Worm (Caenorhabditis elegans): ENCODE data around the gene cri-2.

Gene cri-2

ce11 chrV:8230056-8230455 is 28.4 kb downstream of the cri-2 start (continued):
- TF ChIP-seq egrh-3 (GFP tag; IDR thresholded peaks at IDR 0.05) (no peak), nfyb-1 (GFP tag; IDR thresholded peaks at IDR 0.05) (no peak), die-1 (tag; optimal IDR thresholded peaks at IDR 0.05) (peak; percentile 56), repo-1 (tag; optimal IDR thresholded peaks at IDR 0.05) (no peak), Y79H2A.3 (GFP tag; conservative IDR thresholded peaks at IDR 0.05) (no peak), pha-4 (tag; optimal IDR thresholded peaks at IDR 0.05) (no peak), snpc-1.1 (tag; optimal IDR thresholded peaks at IDR 0.05; ENCODE audit: insufficient read depth) (peak; percentile 53), ztf-26 (tag; optimal IDR thresholded peaks at IDR 0.05) (no peak), egl-18 (GFP tag; IDR thresholded peaks at IDR 0.05) (no peak), lin-40 (tag; optimal IDR thresholded peaks at IDR 0.05) (no peak), hsf-1 (GFP tag; IDR thresholded peaks at IDR 0.05) (no peak), rec-8 (tag; optimal IDR thresholded peaks at IDR 0.05) (no peak), tlf-1 (GFP tag; optimal IDR thresholded peaks at IDR 0.05) (no peak), ztf-22 (GFP tag; optimal IDR thresholded peaks at IDR 0.05) (no peak), F33H1.4 (GFP tag; IDR thresholded peaks at IDR 0.05) (no peak), C17E4.6 (GFP tag; IDR thresholded peaks at IDR 0.05) (no peak), nhr-90 (tag; optimal IDR thresholded peaks at IDR 0.05) (peak; percentile 65), ceh-58 (GFP tag; IDR thresholded peaks at IDR 0.05) (no peak), nhr-27 (tag; optimal IDR thresholded peaks at IDR 0.05) (no peak), tbp1 (GFP tag; optimal IDR thresholded peaks at IDR 0.05) (peak; percentile 91), F52B5.7 (tag; optimal IDR thresholded peaks at IDR 0.05) (no peak), ccch-3 (GFP tag; optimal IDR thresholded peaks at IDR 0.05) (no peak), nhr-120 (GFP tag; IDR thresholded peaks at IDR 0.05) (no peak), aptf-2 (GFP tag; conservative IDR thresholded peaks at IDR 0.05) (no peak), sptf-2 (GFP tag; optimal IDR thresholded peaks at IDR 0.05) (no peak), ztf-18 (tag; optimal IDR thresholded peaks at IDR 0.05) (peak; percentile 26), T26A5.8 (tag; optimal IDR thresholded peaks at IDR 0.05) (no peak), ceh-91 (GFP tag; IDR thresholded peaks at IDR 0.05) (no peak), snpc-1.3 (tag; optimal IDR thresholded peaks at IDR 0.05; ENCODE audit: insufficient read depth) (no peak), F22D6.2 (tag; optimal IDR thresholded peaks at IDR 0.05) (no peak), hmg-1.2 (GFP tag; IDR thresholded peaks at IDR 0.05) (peak; percentile 50; the same call in 1 of the 2 replicates), hlh-26 (GFP tag; conservative IDR thresholded peaks at IDR 0.05) (no peak), tbx-9 (tag; optimal IDR thresholded peaks at IDR 0.05; ENCODE audit: borderline replicate concordance) (no peak), gei-17 (GFP tag; optimal IDR thresholded peaks at IDR 0.05) (no peak), lin-35 (GFP tag; optimal IDR thresholded peaks at IDR 0.05) (no peak), Y53F4B.3 (GFP tag; IDR thresholded peaks at IDR 0.05) (no peak), bed-2 (GFP tag; IDR thresholded peaks at IDR 0.05) (no peak), nfya-2 (GFP tag; IDR thresholded peaks at IDR 0.05) (no peak), dpl-1 (GFP tag; optimal IDR thresholded peaks at IDR 0.05) (no peak), let-607 (tag; optimal IDR thresholded peaks at IDR 0.05) (no peak)

ce11 chrV:8235331-8235730 is 33.7 kb downstream of the cri-2 start:
- TF ChIP-seq egrh-3 (GFP tag; IDR thresholded peaks at IDR 0.05) = 0 out of 2 replicates have a peak, but pooled peaks have one; percentile 31
- TF ChIP-seq zfh-2 (GFP tag; conservative IDR thresholded peaks at IDR 0.05) = no peak
- no peak for TF ChIP-seq sdz-38 (tag; optimal IDR thresholded peaks at IDR 0.05)
- TF ChIP-seq attf-3 (GFP tag; conservative IDR thresholded peaks at IDR 0.05) = no peak
- TF ChIP-seq F33H1.4 (GFP tag; IDR thresholded peaks at IDR 0.05) = peak; percentile 18; the same call in 1 of the 2 replicates
- TF ChIP-seq nhr-90 (tag; optimal IDR thresholded peaks at IDR 0.05) = peak; percentile 66
- no peak for TF ChIP-seq Y53G8AR.9 (GFP tag; conservative IDR thresholded peaks at IDR 0.05)
- TF ChIP-seq ztf-18 (tag; optimal IDR thresholded peaks at IDR 0.05) = peak; percentile 43
- peak; percentile 34 for TF ChIP-seq snpc-3.4 (tag; optimal IDR thresholded peaks at IDR 0.05)
- TF ChIP-seq C17E4.6 (GFP tag; IDR thresholded peaks at IDR 0.05) = no peak
- TF ChIP-seq attf-6 (GFP tag; IDR thresholded peaks at IDR 0.05) = 0 out of 2 replicates have a peak, but pooled peaks have one; percentile 29
- no peak for TF ChIP-seq lin-35 (GFP tag; optimal IDR thresholded peaks at IDR 0.05)
- TF ChIP-seq K12H6.12 (tag; optimal IDR thresholded peaks at IDR 0.05) = no peak
- TF ChIP-seq F49E8.2 (tag; optimal IDR thresholded peaks at IDR 0.05; ENCODE audit: insufficient read depth) = no peak
- no peak for TF ChIP-seq let-526 (GFP tag; IDR thresholded peaks at IDR 0.05)

Measured in whole organism, young adult.